Worm (Caenorhabditis elegans) whole organism, L1 larva: ENCODE measurements around the gene pals-26.

Experiments
- aly-2 ChIP-seq: fragments of 150-350 bp; optimal IDR thresholded peaks from 2 replicates; lab custom pipeline; 2014; ENCODE audit warnings: missing biosample characterization, missing genetic modification characterization
- ama-1 ChIP-seq: fragments of 150-350 bp; optimal IDR thresholded peaks from 2 replicates; lab custom pipeline; 2014
- lir-3 ChIP-seq: sonication (generic microtip); optimal IDR thresholded peaks from 2 replicates; lab custom pipeline; 2016; ENCODE audit warnings: mild to moderate bottlenecking, missing genetic modification characterization, moderate library complexity, missing compliant biosample characterization; ENCODE audit not compliant: poor library complexity
- nhr-11 ChIP-seq: fragments of 150-350 bp; optimal IDR thresholded peaks from 2 replicates; lab custom pipeline; 2014; ENCODE audit warnings: missing biosample characterization, missing genetic modification characterization
- nhr-12 ChIP-seq: sonication (generic microtip); optimal IDR thresholded peaks from 2 replicates; lab custom pipeline; 2017; ENCODE audit warnings: missing biosample characterization, missing genetic modification characterization
- pqm-1 ChIP-seq: sonication (generic microtip); optimal IDR thresholded peaks from 3 replicates; lab custom pipeline; 2017; ENCODE audit warnings: missing biosample characterization, missing genetic modification characterization
- tbx-2 ChIP-seq: sonication (generic microtip); optimal IDR thresholded peaks from 2 replicates; lab custom pipeline; 2016; ENCODE audit warnings: missing genetic modification characterization, missing compliant biosample characterization
- unc-62 ChIP-seq: fragments of 150-350 bp; optimal IDR thresholded peaks from 2 replicates; lab custom pipeline; 2014; ENCODE audit warnings: missing biosample characterization, missing genetic modification reagents, missing genetic modification characterization

DNA sequence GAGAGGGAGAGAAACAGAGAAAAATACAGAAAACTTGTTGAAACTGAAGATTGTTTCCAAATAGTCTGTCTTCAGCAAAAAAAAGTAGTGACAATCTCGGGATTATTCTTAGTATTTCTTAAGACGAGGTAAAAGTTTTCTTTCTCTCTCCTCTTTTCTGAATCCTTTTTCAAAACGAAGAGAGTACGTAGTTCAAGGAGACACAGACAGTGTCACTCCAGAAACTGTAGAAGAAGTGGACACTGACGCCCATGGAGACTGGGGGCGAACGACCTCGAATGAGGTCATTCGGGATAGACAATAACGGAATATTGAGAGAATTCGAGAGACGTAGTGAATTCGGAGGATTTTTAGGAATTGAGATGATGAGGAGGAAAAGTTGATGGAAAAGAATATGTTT lies 44.0 kb upstream of the pals-26 start, which contains the start of gene gly-6:
- TF ChIP-seq lir-3 (tag; lab: Kevin White, UChicago) (no peak), unc-62 (GFP tag; lab: Kevin White, UChicago) (no peak), ama-1 (lab: Kevin White, UChicago) (no peak), nhr-12 (tag; lab: Kevin White, UChicago) (no peak), pqm-1 (no peak), nhr-11 (no peak), aly-2 (no peak), tbx-2 (no peak)
